Worm (Caenorhabditis elegans): ENCODE measurements around the gene F32E10.9.

- no peak for TF ChIP-seq T22C8.4 (GFP tag; IDR thresholded peaks at IDR 0.05)
- TF ChIP-seq klf-2 (GFP tag; conservative IDR thresholded peaks at IDR 0.05) = no peak
- TF ChIP-seq flt-1 (GFP tag; IDR thresholded peaks at IDR 0.05) = no peak
- TF ChIP-seq cog-1 (tag; optimal IDR thresholded peaks at IDR 0.05) = no peak
- TF ChIP-seq ref-1 (GFP tag; conservative IDR thresholded peaks at IDR 0.05) = no peak
- no peak for TF ChIP-seq med-1 (GFP tag; optimal IDR thresholded peaks at IDR 0.05; ENCODE audit: insufficient read depth)
- no peak for TF ChIP-seq ztf-23 (GFP tag; IDR thresholded peaks at IDR 0.05)
These were observed 7.4 kb downstream of the F32E10.9 start, which contains the start of the genes F49E8.7, F49E8.8 and nprl-2 for ce11 chrIV:7556265-7556866.
